Fruit fly (Drosophila melanogaster) whole organism, embryonic: Measurements from ENCODE around the gene CG7054.

Experiments used
- Atf6 ChIP-seq: fragments of 200-800 bp; sonication (Bioruptor generic); IDR thresholded peaks from 2 replicates; pipeline ENCODE4 v1.3.6; 2022; ENCODE audit warnings: missing biosample characterization, missing genetic modification characterization
- CG10366 ChIP-seq: fragments of 200-800 bp; sonication (Bioruptor generic); IDR thresholded peaks from 2 replicates; pipeline ENCODE4 v1.3.6; 2022; ENCODE audit warnings: missing biosample characterization, missing genetic modification characterization
- CG11085 ChIP-seq: fragments of 200-800 bp; sonication (Bioruptor generic); IDR thresholded peaks from 2 replicates; pipeline ENCODE4 v1.3.6; 2022; ENCODE audit warnings: missing biosample characterization, missing genetic modification characterization
- CG12155 ChIP-seq: fragments of 200-800 bp; sonication (Bioruptor generic); optimal IDR thresholded peaks from 3 replicates; lab custom pipeline; 2016; ENCODE audit warnings: missing biosample characterization, missing genetic modification characterization
- CG15011 ChIP-seq: fragments of 200-800 bp; sonication (Bioruptor generic); optimal IDR thresholded peaks from 3 replicates; lab custom pipeline; 2018; ENCODE audit warnings: missing biosample characterization, mild to moderate bottlenecking, missing genetic modification characterization
- CG16813 ChIP-seq: fragments of 200-800 bp; sonication (Bioruptor generic); IDR thresholded peaks from 3 replicates; pipeline ENCODE4 v1.3.6; 2022; ENCODE audit warnings: missing biosample characterization, missing genetic modification characterization; ENCODE audit not compliant: partially characterized antibody
- CG17186 ChIP-seq: fragments of 200-800 bp; sonication (Bioruptor generic); optimal IDR thresholded peaks from 3 replicates; lab custom pipeline; 2017; ENCODE audit warnings: missing biosample characterization, missing genetic modification reagents, missing genetic modification characterization
- CG17361 ChIP-seq: fragments of 200-800 bp; sonication (Bioruptor generic); IDR thresholded peaks from 3 replicates; pipeline ENCODE4 v1.3.6; 2022; ENCODE audit warnings: missing biosample characterization, missing genetic modification characterization
- CG17385 ChIP-seq: fragments of 200-800 bp; sonication (Bioruptor generic); optimal IDR thresholded peaks from 3 replicates; lab custom pipeline; 2018; ENCODE audit warnings: missing biosample characterization, mild to moderate bottlenecking, missing genetic modification characterization
- CG17829 ChIP-seq: fragments of 200-800 bp; optimal IDR thresholded peaks from 2 replicates; lab custom pipeline; 2019; ENCODE audit warnings: missing biosample characterization, mild to moderate bottlenecking, missing genetic modification characterization, moderate library complexity
- CG18476 ChIP-seq: fragments of 200-800 bp; sonication (Bioruptor generic); optimal IDR thresholded peaks from 2 replicates; lab custom pipeline; 2016; ENCODE audit warnings: missing biosample characterization, mild to moderate bottlenecking, missing genetic modification characterization
- CG2116 ChIP-seq: fragments of 200-800 bp; sonication (Bioruptor generic); optimal IDR thresholded peaks from 3 replicates; lab custom pipeline; 2018; ENCODE audit warnings: missing biosample characterization, mild to moderate bottlenecking, missing genetic modification characterization
- CG2120 ChIP-seq: fragments of 200-800 bp; sonication (Bioruptor generic); optimal IDR thresholded peaks from 3 replicates; lab custom pipeline; 2016; ENCODE audit warnings: missing biosample characterization, missing genetic modification characterization
- CG30403 ChIP-seq: fragments of 200-800 bp; sonication (Bioruptor generic); optimal IDR thresholded peaks from 3 replicates; lab custom pipeline; 2016; ENCODE audit warnings: missing biosample characterization, missing genetic modification characterization
- CG31441 ChIP-seq: fragments of 200-800 bp; sonication (Bioruptor generic); IDR thresholded peaks from 2 replicates; pipeline ENCODE4 v1.3.6; 2022; ENCODE audit warnings: missing biosample characterization, missing genetic modification characterization
- CG34224 ChIP-seq: fragments of 200-800 bp; sonication (Bioruptor generic); IDR thresholded peaks from 3 replicates; pipeline ENCODE4 v1.3.6; 2022; ENCODE audit warnings: missing biosample characterization, missing genetic modification characterization; ENCODE audit not compliant: partially characterized antibody
- CG4360 ChIP-seq: fragments of 200-800 bp; sonication (Bioruptor generic); IDR thresholded peaks from 2 replicates; pipeline ENCODE4 v1.3.6; 2022; ENCODE audit warnings: missing biosample characterization, missing genetic modification characterization
- CG4617 ChIP-seq: fragments of 200-800 bp; sonication (Bioruptor generic); optimal IDR thresholded peaks from 3 replicates; lab custom pipeline; 2016; ENCODE audit warnings: missing biosample characterization, missing genetic modification characterization, borderline replicate concordance
- CG6765 ChIP-seq: fragments of 200-800 bp; sonication (Bioruptor generic); optimal IDR thresholded peaks from 3 replicates; lab custom pipeline; 2017; ENCODE audit warnings: missing biosample characterization, mild to moderate bottlenecking, missing genetic modification characterization
- CG8924 ChIP-seq: fragments of 200-800 bp; optimal IDR thresholded peaks from 3 replicates; lab custom pipeline; 2019; ENCODE audit warnings: missing biosample characterization, mild to moderate bottlenecking, missing genetic modification characterization, moderate library complexity
- CG9932 ChIP-seq: fragments of 200-800 bp; sonication (Bioruptor generic); IDR thresholded peaks from 2 replicates; pipeline ENCODE4 v1.3.6; 2022; ENCODE audit warnings: missing biosample characterization, missing genetic modification characterization
- CoRest ChIP-seq: fragments of 200-800 bp; sonication (Bioruptor generic); optimal IDR thresholded peaks from 3 replicates; lab custom pipeline; 2018; ENCODE audit warnings: missing biosample characterization, mild to moderate bottlenecking, missing genetic modification characterization, moderate library complexity
- CrebB ChIP-seq: fragments of 200-800 bp; sonication (Bioruptor generic); optimal IDR thresholded peaks from 3 replicates; lab custom pipeline; 2018; ENCODE audit warnings: missing biosample characterization, mild to moderate bottlenecking, missing genetic modification characterization
- Dp ChIP-seq: fragments of 200-800 bp; sonication (Bioruptor generic); optimal IDR thresholded peaks from 2 replicates; lab custom pipeline; 2018; ENCODE audit warnings: missing biosample characterization, mild to moderate bottlenecking, missing genetic modification characterization, moderate library complexity
- Elba2 ChIP-seq: fragments of 200-800 bp; sonication (Bioruptor generic); optimal IDR thresholded peaks from 3 replicates; lab custom pipeline; 2016; ENCODE audit warnings: missing biosample characterization, missing genetic modification characterization
- Ets97D ChIP-seq: fragments of 200-800 bp; sonication (Bioruptor generic); optimal IDR thresholded peaks from 3 replicates; lab custom pipeline; 2016; ENCODE audit warnings: missing biosample characterization, missing genetic modification characterization
- HLH3B ChIP-seq: fragments of 200-800 bp; sonication (Bioruptor generic); IDR thresholded peaks from 2 replicates; pipeline ENCODE4 v1.3.6; 2022; ENCODE audit warnings: missing biosample characterization, missing genetic modification characterization
- Kr ChIP-seq: fragments of 200-800 bp; sonication (Bioruptor generic); optimal IDR thresholded peaks from 2 replicates; lab custom pipeline; 2017; ENCODE audit warnings: missing biosample characterization, mild to moderate bottlenecking, missing genetic modification characterization
- Med ChIP-seq: fragments of 200-800 bp; sonication (Bioruptor generic); peaks from one replicate; lab custom pipeline; 2016; ENCODE audit warnings: missing biosample characterization, missing genetic modification characterization, mild to moderate bottlenecking, inconsistent platforms, moderate library complexity
- Neu2 ChIP-seq: fragments of 200-800 bp; sonication (Bioruptor generic); optimal IDR thresholded peaks from 3 replicates; lab custom pipeline; 2016; ENCODE audit warnings: missing biosample characterization, missing genetic modification characterization, borderline replicate concordance
- Nf-YA ChIP-seq: fragments of 200-800 bp; sonication (Bioruptor generic); IDR thresholded peaks from 2 replicates; pipeline ENCODE4 v1.3.6; 2022; ENCODE audit warnings: missing biosample characterization, missing genetic modification characterization
- Sry-δ ChIP-seq: fragments of 200-800 bp; sonication (Bioruptor generic); optimal IDR thresholded peaks from 2 replicates; lab custom pipeline; 2016; ENCODE audit warnings: missing biosample characterization, missing genetic modification characterization
- Xbp1 ChIP-seq: fragments of 200-800 bp; sonication (Bioruptor generic); optimal IDR thresholded peaks from 3 replicates; lab custom pipeline; 2016; ENCODE audit warnings: missing biosample characterization, mild to moderate bottlenecking, missing genetic modification characterization
- abd-A ChIP-seq: fragments of 200-800 bp; sonication (Bioruptor generic); optimal IDR thresholded peaks from 3 replicates; lab custom pipeline; 2019; ENCODE audit warnings: missing biosample characterization, mild to moderate bottlenecking, missing genetic modification characterization, moderate library complexity
- ase ChIP-seq: fragments of 200-800 bp; sonication (Bioruptor generic); IDR thresholded peaks from 3 replicates; pipeline ENCODE4 v1.3.6; 2022; ENCODE audit warnings: missing biosample characterization, missing genetic modification characterization
- bcd ChIP-seq: fragments of 200-800 bp; sonication (Bioruptor generic); optimal IDR thresholded peaks from 2 replicates; lab custom pipeline; 2017; ENCODE audit warnings: missing biosample characterization, mild to moderate bottlenecking, missing genetic modification characterization
- gfzf ChIP-seq: fragments of 200-800 bp; sonication (Bioruptor generic); optimal IDR thresholded peaks from 2 replicates; lab custom pipeline; 2016; ENCODE audit warnings: missing biosample characterization, mild to moderate bottlenecking, missing genetic modification characterization, moderate library complexity
- lbe ChIP-seq: fragments of 200-800 bp; sonication (Bioruptor generic); optimal IDR thresholded peaks from 2 replicates; lab custom pipeline; 2016; ENCODE audit warnings: missing biosample characterization, mild to moderate bottlenecking, missing genetic modification characterization
- lola ChIP-seq, 3 experiments: fragments of >200 bp in 2 of 3; fragments of 200-800 bp in 1 of 3; sonication (Bioruptor generic) in 1 of 3; optimal IDR thresholded peaks; 2 replicates each; lab custom pipeline; 2017 to 2019; ENCODE audit warnings: missing biosample characterization in 3 of 3, missing genetic modification characterization in 3 of 3, mild to moderate bottlenecking in 1 of 3, moderate library complexity in 1 of 3
- nom ChIP-seq: fragments of 200-800 bp; sonication (Bioruptor generic); optimal IDR thresholded peaks from 2 replicates; lab custom pipeline; 2017; ENCODE audit warnings: missing biosample characterization, missing genetic modification characterization, mild to moderate bottlenecking, moderate library complexity, missing genetic modification reagents
- pzg ChIP-seq: fragments of 200-800 bp; sonication (Bioruptor generic); optimal IDR thresholded peaks from 3 replicates; lab custom pipeline; 2018; ENCODE audit warnings: missing biosample characterization, mild to moderate bottlenecking, missing genetic modification characterization, moderate library complexity
- repo ChIP-seq: fragments of 200-800 bp; sonication (Bioruptor generic); optimal IDR thresholded peaks from 2 replicates; lab custom pipeline; 2016; ENCODE audit warnings: missing biosample characterization, missing genetic modification characterization
- row ChIP-seq: fragments of 200-800 bp; sonication (Bioruptor generic); IDR thresholded peaks from 3 replicates; pipeline ENCODE4 v1.3.6; 2022; ENCODE audit warnings: missing biosample characterization, missing genetic modification characterization
- sd ChIP-seq: fragments of 200-800 bp; sonication (Bioruptor generic); optimal IDR thresholded peaks from 3 replicates; lab custom pipeline; 2018; ENCODE audit warnings: missing biosample characterization, mild to moderate bottlenecking, missing genetic modification characterization, moderate library complexity
- sug ChIP-seq: fragments of 200-800 bp; optimal IDR thresholded peaks from 2 replicates; lab custom pipeline; 2019; ENCODE audit warnings: missing biosample characterization, mild to moderate bottlenecking, missing genetic modification characterization, moderate library complexity
- trem ChIP-seq: fragments of 200-800 bp; optimal IDR thresholded peaks from 3 replicates; lab custom pipeline; 2019; ENCODE audit warnings: missing biosample characterization, mild to moderate bottlenecking, missing genetic modification characterization, moderate library complexity
- unc-4 ChIP-seq: fragments of 200-800 bp; sonication (Bioruptor generic); IDR thresholded peaks from 2 replicates; pipeline ENCODE4 v1.3.6; 2022; ENCODE audit warnings: missing biosample characterization, missing genetic modification characterization; ENCODE audit not compliant: partially characterized antibody
- wek ChIP-seq: fragments of 200-800 bp; sonication (Bioruptor generic); optimal IDR thresholded peaks from 3 replicates; lab custom pipeline; 2018; ENCODE audit warnings: missing biosample characterization, mild to moderate bottlenecking, missing genetic modification characterization, moderate library complexity

The CG7054 gene

DNA sequence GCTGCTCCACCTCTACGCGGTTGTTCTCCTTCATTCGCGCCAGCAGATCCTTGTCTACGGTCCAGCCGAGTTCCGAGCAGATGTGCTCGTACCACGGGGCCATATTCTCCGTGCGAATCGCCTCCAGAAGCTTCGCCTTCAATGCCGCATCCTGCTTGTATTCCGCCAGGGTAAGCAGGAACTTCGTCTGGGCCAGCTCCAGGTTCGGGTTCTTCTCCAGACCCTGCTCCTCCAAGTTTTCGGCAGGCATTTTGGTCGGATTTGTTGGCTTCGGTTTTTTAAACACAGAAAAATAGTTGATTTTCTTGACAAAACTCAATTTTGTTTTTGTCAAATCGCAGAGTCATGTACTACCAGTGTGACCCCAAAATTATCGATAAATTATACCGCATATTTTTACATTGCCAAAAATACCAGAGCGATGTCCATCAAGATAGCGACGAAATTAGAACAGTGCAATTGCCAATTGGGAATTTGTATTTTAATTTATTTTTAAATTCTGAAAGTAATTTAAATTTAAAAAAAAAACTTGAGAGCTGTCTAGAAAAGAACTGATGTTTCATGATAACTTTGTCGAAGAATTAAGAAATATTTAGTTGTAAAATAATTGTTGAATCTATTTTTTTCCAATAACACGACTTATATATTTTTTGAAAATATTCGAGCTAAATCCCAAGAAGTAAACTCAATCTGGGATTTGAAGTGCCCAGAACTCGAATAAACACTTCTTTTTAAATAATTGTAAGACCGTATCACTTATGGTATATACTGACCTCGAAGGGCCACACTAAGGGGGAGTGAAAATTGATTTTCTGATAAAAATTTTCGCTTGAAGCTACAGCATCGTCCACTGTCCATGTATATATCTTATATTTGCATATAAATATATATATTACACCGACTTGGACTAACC lies 2.9 kb upstream of the CG7054 start, which contains the start of the genes Rpn7 and AP-2mu (continued):
- TF ChIP-seq row (GFP tag; lab: Robert Waterston, UW) (peak; percentile 28; the same call in 1 of the 3 replicates), Ets97D (peak; percentile 8), Elba2 (peak; percentile 95), abd-A (tag; lab: Kevin White, UChicago) (no peak), lola (GFP tag; optimal IDR thresholded peaks at IDR 0.05; lab: Kevin White, UChicago) (peak in 1 of 3 experiments; percentile 37), Xbp1 (GFP tag; lab: Kevin White, UChicago) (peak; percentile 30), Neu2 (GFP tag; lab: Kevin White, UChicago) (no peak), CG12155 (no peak), CG30403 (GFP tag; lab: Kevin White, UChicago) (peak; percentile 54), CG31441 (GFP tag; lab: Robert Waterston, UW) (peak; percentile 52; the same call in 1 of the 2 replicates), ase (GFP tag; lab: Robert Waterston, UW) (no peak), repo (GFP tag; lab: Kevin White, UChicago) (no peak), CG18476 (GFP tag; lab: Kevin White, UChicago) (no peak), CG4360 (GFP tag; lab: Robert Waterston, UW) (no peak), CrebB (tag; lab: Kevin White, UChicago) (no peak), sug (tag; lab: Kevin White, UChicago) (peak; percentile 18), CG17385 (GFP tag; lab: Kevin White, UChicago) (no peak), CG2120 (GFP tag; lab: Kevin White, UChicago) (peak; percentile 28), CoRest (tag; lab: Kevin White, UChicago) (peak; percentile 53), trem (tag; lab: Kevin White, UChicago) (peak; percentile 21), HLH3B (no peak), CG4617 (GFP tag; lab: Kevin White, UChicago) (peak; percentile 11), lbe (GFP tag; lab: Kevin White, UChicago) (no peak), Med (GFP tag; lab: Kevin White, UChicago) (peak; percentile 54), Dp (peak; percentile 40), Sry-δ (no peak), Kr (GFP tag; lab: Kevin White, UChicago) (no peak), bcd (no peak), unc-4 (GFP tag; lab: Robert Waterston, UW) (no peak), CG2116 (GFP tag; lab: Kevin White, UChicago) (peak; percentile 54), gfzf (GFP tag; lab: Kevin White, UChicago) (peak; percentile 64), CG15011 (no peak), CG17361 (GFP tag; lab: Robert Waterston, UW) (peak; percentile 66; the same call in 2 of the 3 replicates), CG17186 (GFP tag; lab: Kevin White, UChicago) (peak; percentile 10), pzg (peak; percentile 52), nom (GFP tag; lab: Kevin White, UChicago) (no peak), Nf-YA (GFP tag; lab: Robert Waterston, UW) (no peak), Atf6 (GFP tag; lab: Robert Waterston, UW) (no peak), CG6765 (GFP tag; lab: Kevin White, UChicago) (no peak), CG17829 (tag; lab: Kevin White, UChicago) (peak; percentile 17), CG9932 (GFP tag; lab: Robert Waterston, UW) (peak; percentile 43; the same call in 1 of the 2 replicates), CG8924 (tag; lab: Kevin White, UChicago) (peak; percentile 18), CG11085 (GFP tag; lab: Robert Waterston, UW) (no peak), CG16813 (GFP tag; lab: Robert Waterston, UW) (no peak), sd (peak; percentile 7), CG10366 (GFP tag; lab: Robert Waterston, UW) (no peak), wek (no peak), CG34224 (GFP tag; lab: Robert Waterston, UW) (no peak)
